Worm (Caenorhabditis elegans): Measurements from ENCODE around the gene lys-6.

- TF ChIP-seq W03F9.2 (tag; optimal IDR thresholded peaks at IDR 0.05) (no peak), him-1 (tag; optimal IDR thresholded peaks at IDR 0.05) (no peak), dao-5 (tag; optimal IDR thresholded peaks at IDR 0.05) (no peak)
These were observed 32.1 kb upstream of the lys-6 start, which contains the start of gene ZK792.1 for ce11 chrIV:11659794-11660312.

Data from whole organism, L4/young adult.